Worm (Caenorhabditis elegans): ENCODE results near the gene try-1.

DNA sequence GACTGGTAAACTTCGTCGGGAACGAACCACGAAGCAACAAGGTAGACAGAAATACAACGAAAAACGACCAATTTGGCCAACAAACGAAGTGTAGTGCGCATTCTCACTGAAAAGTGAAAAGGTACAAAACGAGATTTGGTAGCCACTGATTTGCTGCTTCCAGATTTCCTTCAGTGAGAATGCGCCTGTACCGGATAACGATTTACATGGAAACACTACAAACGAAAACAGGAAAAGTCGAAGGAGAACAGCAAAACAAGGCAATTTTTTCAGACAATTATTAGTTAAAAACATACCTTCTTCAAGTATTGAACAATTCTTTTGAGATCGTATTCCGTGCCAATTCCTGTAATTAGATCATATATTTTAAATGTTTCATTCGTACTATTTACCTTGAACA, 43.6 kb upstream of the try-1 start, which contains the start of gene pigb-1:
- TF ChIP-seq ttx-3 (tag; optimal IDR thresholded peaks at IDR 0.05), result no peak
- no peak for TF ChIP-seq dve-1 (tag; optimal IDR thresholded peaks at IDR 0.05)
